Worm (Caenorhabditis elegans) whole organism, L4 larva: ENCODE measurements around the gene dylt-3.
A peak's percentile ranks its signal among the peaks of the same experiment; 100 is the strongest.

Source experiments
- Y48G9A.11 ChIP-seq: fragments of 200-800 bp; sonication (Bioruptor generic); IDR thresholded peaks from 2 replicates; pipeline ENCODE4 v1.3.6; 2022; ENCODE audit warnings: missing genetic modification reagents, missing genetic modification characterization, missing compliant biosample characterization
- aly-2 ChIP-seq: sonication (generic microtip); optimal IDR thresholded peaks from 2 replicates; lab custom pipeline; 2018; ENCODE audit warnings: missing biosample characterization, missing genetic modification characterization
- ama-1 ChIP-seq: fragments of 150-350 bp; optimal IDR thresholded peaks from 2 replicates; lab custom pipeline; 2014; ENCODE audit warnings: inconsistent platforms, mixed read lengths
- ceh-44 ChIP-seq: fragments of 200-800 bp; sonication (Bioruptor generic); IDR thresholded peaks from 2 replicates; pipeline ENCODE4 v1.3.6; 2022; ENCODE audit warnings: missing genetic modification reagents, missing genetic modification characterization, missing compliant biosample characterization
- ceh-62 ChIP-seq: sonication (generic microtip); optimal IDR thresholded peaks from 2 replicates; lab custom pipeline; 2017; ENCODE audit warnings: missing biosample characterization, missing genetic modification characterization
- ces-1 ChIP-seq: fragments of 150-350 bp; sonication (generic microtip); optimal IDR thresholded peaks from 4 replicates; lab custom pipeline; 2014; ENCODE audit warnings: missing biosample characterization, missing genetic modification reagents, missing genetic modification characterization
- cey-2 ChIP-seq: sonication (generic microtip); optimal IDR thresholded peaks from 3 replicates; lab custom pipeline; 2017; ENCODE audit warnings: missing genetic modification characterization, mild to moderate bottlenecking, missing compliant biosample characterization, antibody characterized with exemption, borderline replicate concordance; ENCODE audit not compliant: insufficient read depth
- daf-16 ChIP-seq, 3 experiments: sonication (generic microtip); optimal IDR thresholded peaks; 2 replicates each; lab custom pipeline; 2016 to 2017; ENCODE audit warnings: missing genetic modification characterization in 3 of 3, missing genetic modification reagents in 3 of 3, mild to moderate bottlenecking in 2 of 3, missing compliant biosample characterization in 2 of 3, missing biosample characterization in 1 of 3, moderate library complexity in 1 of 3
- daf-19 ChIP-seq: fragments of 200-800 bp; sonication (Bioruptor generic); conservative IDR thresholded peaks from 2 replicates; pipeline ENCODE4 v1.3.6; 2022; ENCODE audit warnings: missing genetic modification characterization, missing compliant biosample characterization
- dmd-6 ChIP-seq: fragments of 200-800 bp; sonication (Bioruptor generic); IDR thresholded peaks from 2 replicates; pipeline ENCODE4 v1.3.6; 2022; ENCODE audit warnings: missing genetic modification reagents, missing genetic modification characterization, missing compliant biosample characterization
- fkh-10 ChIP-seq: fragments of 150-350 bp; optimal IDR thresholded peaks from 2 replicates; lab custom pipeline; 2014; ENCODE audit warnings: missing biosample characterization, missing genetic modification reagents, missing genetic modification characterization
- fos-1 ChIP-seq: fragments of 150-350 bp; optimal IDR thresholded peaks from 2 replicates; lab custom pipeline; 2014; ENCODE audit warnings: missing biosample characterization, missing genetic modification characterization
- hif-1 ChIP-seq, 2 experiments: sonication (generic microtip); optimal IDR thresholded peaks; 2 replicates each; lab custom pipeline; 2016 to 2017; ENCODE audit warnings: missing compliant biosample characterization in 2 of 2, missing genetic modification characterization in 2 of 2, missing genetic modification reagents in 2 of 2, missing genotype in 2 of 2, mild to moderate bottlenecking in 1 of 2
- hlh-11 ChIP-seq: fragments of 200-800 bp; sonication (Bioruptor generic); optimal IDR thresholded peaks from 2 replicates; lab custom pipeline; 2018; ENCODE audit warnings: mild to moderate bottlenecking, missing genetic modification characterization, missing compliant biosample characterization
- hlh-30 ChIP-seq: sonication (generic microtip); optimal IDR thresholded peaks from 2 replicates; lab custom pipeline; 2017; ENCODE audit warnings: antibody characterized with exemption, mild to moderate bottlenecking, missing genetic modification characterization, missing compliant biosample characterization; ENCODE audit not compliant: insufficient read depth
- lin-1 ChIP-seq: fragments of 200-800 bp; sonication (Bioruptor generic); IDR thresholded peaks from 2 replicates; pipeline ENCODE4 v1.3.6; 2022; ENCODE audit warnings: missing genetic modification reagents, missing genetic modification characterization, missing compliant biosample characterization
- lin-15B ChIP-seq: fragments of 150-350 bp; sonication (generic microtip); optimal IDR thresholded peaks from 3 replicates; lab custom pipeline; 2014; ENCODE audit warnings: missing biosample characterization, missing genetic modification characterization
- lin-39 ChIP-seq: fragments of 150-350 bp; optimal IDR thresholded peaks from 2 replicates; lab custom pipeline; 2014; ENCODE audit warnings: missing biosample characterization, missing genetic modification reagents, missing genetic modification characterization
- lir-3 ChIP-seq: sonication (generic microtip); optimal IDR thresholded peaks from 2 replicates; lab custom pipeline; 2016; ENCODE audit warnings: mild to moderate bottlenecking, missing genetic modification characterization, missing compliant biosample characterization
- lsy-2 ChIP-seq, 2 experiments: fragments of 150-350 bp in 1 of 2; sonication (generic microtip) in 1 of 2; optimal IDR thresholded peaks; 2 replicates each; lab custom pipeline; 2014 to 2017; ENCODE audit warnings: missing biosample characterization in 2 of 2, missing genetic modification characterization in 2 of 2
- mep-1 ChIP-seq: fragments of 150-350 bp; sonication (generic microtip); optimal IDR thresholded peaks from 3 replicates; lab custom pipeline; 2014; ENCODE audit warnings: missing biosample characterization, missing genetic modification characterization
- mxl-2 ChIP-seq: fragments of 200-800 bp; sonication (Bioruptor generic); conservative IDR thresholded peaks from 2 replicates; pipeline ENCODE4 v1.3.6; 2022; ENCODE audit warnings: missing genetic modification reagents, missing genetic modification characterization, missing compliant biosample characterization
- nhr-237 ChIP-seq: sonication (generic microtip); optimal IDR thresholded peaks from 2 replicates; lab custom pipeline; 2017; ENCODE audit warnings: missing biosample characterization, missing genetic modification characterization
- nhr-28 ChIP-seq: fragments of 150-350 bp; optimal IDR thresholded peaks from 2 replicates; lab custom pipeline; 2014; ENCODE audit warnings: missing biosample characterization, missing genetic modification characterization
- pqm-1 ChIP-seq: sonication (generic microtip); optimal IDR thresholded peaks from 2 replicates; lab custom pipeline; 2017; ENCODE audit warnings: missing biosample characterization, missing genetic modification characterization
- saeg-2 ChIP-seq: fragments of 200-800 bp; sonication (Bioruptor generic); IDR thresholded peaks from 2 replicates; pipeline ENCODE4 v1.3.6; 2022; ENCODE audit warnings: missing genetic modification reagents, missing genetic modification characterization, missing compliant biosample characterization
- spr-1 ChIP-seq: sonication (generic microtip); optimal IDR thresholded peaks from 2 replicates; lab custom pipeline; 2016; ENCODE audit warnings: mild to moderate bottlenecking, missing genetic modification characterization, missing compliant biosample characterization
- zag-1 ChIP-seq: fragments of 150-350 bp; optimal IDR thresholded peaks from 2 replicates; lab custom pipeline; 2014; ENCODE audit warnings: missing biosample characterization, missing genetic modification characterization
- zip-2 ChIP-seq: fragments of 150-350 bp; optimal IDR thresholded peaks from 2 replicates; lab custom pipeline; 2014; ENCODE audit warnings: missing biosample characterization, missing genetic modification characterization

The dylt-3 gene

ce11 chrII:8226475-8226874, 44.9 kb downstream of the dylt-3 start (continued):
- TF ChIP-seq pqm-1 (tag; lab: Kevin White, UChicago) (peak; percentile 48), lsy-2 (tag; optimal IDR thresholded peaks at IDR 0.05; lab: Kevin White, UChicago) (peak in 1 of 2 experiments; percentile 23), hlh-11 (tag; lab: Kevin White, UChicago) (peak; percentile 51), ceh-44 (GFP tag; lab: Robert Waterston, UW) (no peak), zip-2 (tag; lab: Kevin White, UChicago) (no peak), hif-1 (tag; optimal IDR thresholded peaks at IDR 0.05; lab: Kevin White, UChicago) (no peak), Y48G9A.11 (GFP tag; lab: Robert Waterston, UW) (no peak), spr-1 (no peak), nhr-237 (tag; lab: Kevin White, UChicago) (no peak), nhr-28 (peak; percentile 52), lin-1 (0 out of 2 replicates have a peak, but pooled peaks have one; percentile 13), fkh-10 (GFP tag; lab: Kevin White, UChicago) (no peak), cey-2 (tag; lab: Kevin White, UChicago) (no peak), lin-15B (tag; lab: Kevin White, UChicago) (no peak), ceh-62 (tag; lab: Kevin White, UChicago) (no peak), lin-39 (tag; lab: Kevin White, UChicago) (no peak), lir-3 (tag; lab: Kevin White, UChicago) (no peak), daf-19 (no peak), aly-2 (tag; lab: Kevin White, UChicago) (no peak), fos-1 (no peak), mep-1 (tag; lab: Kevin White, UChicago) (peak; percentile 23), zag-1 (no peak), dmd-6 (GFP tag; lab: Robert Waterston, UW) (peak; percentile 64), saeg-2 (GFP tag; lab: Robert Waterston, UW) (no peak), ces-1 (GFP tag; lab: Kevin White, UChicago) (no peak), mxl-2 (GFP tag; lab: Robert Waterston, UW) (no peak), ama-1 (no peak), daf-16 (GFP tag; optimal IDR thresholded peaks at IDR 0.05; lab: Kevin White, UChicago) (no peak), daf-16 (tag; optimal IDR thresholded peaks at IDR 0.05; lab: Kevin White, UChicago) (peak; percentile 76)

ce11 chrII:8230976-8231375, 49.4 kb downstream of the dylt-3 start, which contains the start of gene M110.9:
Gene M110.9, plus strand, starts transcription at chrII:8231276.
- TF ChIP-seq ces-1 (GFP tag; lab: Kevin White, UChicago): no peak
- no peak for TF ChIP-seq hlh-30 (tag; lab: Kevin White, UChicago)
